Fruit fly (Drosophila melanogaster) ovary, adult (tissue): ENCODE results near the gene nAChRbeta3.

Source experiments
- CG17801 ChIP-seq: fragments of 200-800 bp; optimal IDR thresholded peaks from 2 replicates; lab custom pipeline; 2019; ENCODE audit warnings: missing biosample characterization, mild to moderate bottlenecking, missing genetic modification characterization, moderate library complexity; ENCODE audit not compliant: partially characterized antibody

Gene nAChRbeta3

DNA sequence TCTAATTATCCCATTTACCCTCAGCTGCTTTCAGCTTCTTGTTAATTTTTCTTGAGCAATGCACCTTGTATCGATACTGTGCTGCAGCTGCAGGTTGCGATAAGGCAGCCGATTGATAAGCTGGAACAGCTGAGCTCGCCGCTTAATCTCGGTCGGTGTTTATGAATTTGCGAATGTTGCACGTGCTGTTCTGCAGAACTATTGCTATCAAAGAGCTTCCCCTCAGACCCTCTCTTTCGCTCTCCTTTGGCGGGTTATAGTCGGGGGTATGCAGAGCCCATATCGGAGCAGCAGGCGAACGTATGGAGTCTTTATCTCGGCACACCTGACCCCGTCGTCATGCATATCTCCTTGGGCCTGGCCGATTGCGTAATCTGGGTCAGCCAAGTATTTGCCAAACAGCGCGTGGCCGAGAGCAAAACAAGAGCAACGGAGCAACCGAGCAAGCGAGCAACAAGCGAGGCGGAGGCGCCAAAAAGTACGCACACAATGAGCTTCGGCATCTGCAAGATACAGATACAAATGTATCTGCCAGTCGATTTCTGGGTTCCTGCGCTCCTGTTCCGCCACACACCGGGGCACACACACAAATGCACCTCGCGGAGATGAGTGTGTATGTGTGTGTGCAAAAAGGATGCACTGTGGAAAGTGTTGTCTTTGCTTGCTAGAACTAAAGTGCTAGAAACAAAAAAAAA lies 30.7 kb upstream of the nAChRbeta3 start:
- TF ChIP-seq CG17801 (GFP tag; lab: Kevin White, UChicago): no peak

DNA sequence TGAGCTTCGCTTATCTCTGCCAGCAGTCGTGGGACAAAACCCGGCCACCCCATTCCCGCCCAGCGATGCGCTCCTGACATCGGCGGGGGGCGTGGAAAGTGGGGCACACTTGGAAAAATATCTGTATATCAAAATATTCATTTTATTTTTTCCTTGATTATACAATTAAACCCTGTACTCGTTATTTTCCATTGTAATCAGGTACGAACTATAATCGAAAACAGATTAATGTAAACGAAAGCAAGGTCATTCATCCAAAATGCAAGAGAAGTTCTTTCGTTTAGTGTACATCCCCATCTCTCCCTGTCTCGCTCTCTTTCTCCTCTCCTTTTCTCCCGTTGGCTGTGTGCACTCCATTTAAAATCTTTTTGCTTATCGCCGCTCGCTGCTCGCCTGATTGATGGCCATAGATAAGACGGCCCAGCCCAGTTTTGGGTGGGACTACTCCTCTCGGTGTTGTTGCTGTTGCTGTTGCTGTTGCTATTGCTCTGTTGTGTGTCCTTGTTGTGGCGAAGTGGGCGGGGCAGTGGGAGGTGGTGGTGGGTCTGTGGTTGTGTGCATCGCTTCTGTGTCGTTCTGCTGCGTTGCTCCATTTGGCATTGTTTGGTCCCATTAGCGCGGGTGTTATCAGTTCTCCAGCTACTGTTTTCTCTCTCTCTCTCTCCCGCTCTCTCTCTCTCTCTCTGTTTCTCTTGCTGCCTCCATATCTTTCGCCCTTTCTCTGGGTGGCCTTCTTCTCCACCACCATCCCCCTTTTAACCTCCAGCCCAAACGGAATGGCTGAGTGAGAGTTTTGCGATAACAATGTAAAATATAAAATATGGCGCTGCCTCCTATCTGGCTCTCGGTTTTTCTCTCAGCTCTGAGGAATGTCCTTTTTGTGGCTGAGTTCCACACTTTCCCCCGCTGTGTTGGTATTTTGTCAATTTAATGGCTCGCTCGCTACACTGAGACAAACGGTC lies 28.6 kb upstream of the nAChRbeta3 start:
- no peak for TF ChIP-seq CG17801 (GFP tag; lab: Kevin White, UChicago)

- no peak for TF ChIP-seq CG17801 (GFP tag; lab: Kevin White, UChicago)
These were observed 26.9 kb upstream of the nAChRbeta3 start for dm6 chr2L:517911-518619.

DNA sequence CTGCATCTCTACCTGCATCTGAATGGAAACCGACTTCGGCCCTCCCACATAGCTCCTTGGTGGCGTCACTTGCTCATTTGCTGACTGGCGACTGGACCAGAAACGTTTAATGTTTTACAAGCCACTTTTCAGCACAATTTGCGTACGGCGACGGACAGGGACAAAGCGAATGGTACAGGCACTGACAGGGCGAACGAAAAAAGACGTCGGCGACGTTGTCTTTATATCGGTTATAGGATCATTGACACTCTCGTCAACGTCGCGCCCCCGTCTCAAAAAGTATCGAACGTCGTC lies 26.4 kb upstream of the nAChRbeta3 start:
- TF ChIP-seq CG17801 (GFP tag; lab: Kevin White, UChicago): no peak

DNA sequence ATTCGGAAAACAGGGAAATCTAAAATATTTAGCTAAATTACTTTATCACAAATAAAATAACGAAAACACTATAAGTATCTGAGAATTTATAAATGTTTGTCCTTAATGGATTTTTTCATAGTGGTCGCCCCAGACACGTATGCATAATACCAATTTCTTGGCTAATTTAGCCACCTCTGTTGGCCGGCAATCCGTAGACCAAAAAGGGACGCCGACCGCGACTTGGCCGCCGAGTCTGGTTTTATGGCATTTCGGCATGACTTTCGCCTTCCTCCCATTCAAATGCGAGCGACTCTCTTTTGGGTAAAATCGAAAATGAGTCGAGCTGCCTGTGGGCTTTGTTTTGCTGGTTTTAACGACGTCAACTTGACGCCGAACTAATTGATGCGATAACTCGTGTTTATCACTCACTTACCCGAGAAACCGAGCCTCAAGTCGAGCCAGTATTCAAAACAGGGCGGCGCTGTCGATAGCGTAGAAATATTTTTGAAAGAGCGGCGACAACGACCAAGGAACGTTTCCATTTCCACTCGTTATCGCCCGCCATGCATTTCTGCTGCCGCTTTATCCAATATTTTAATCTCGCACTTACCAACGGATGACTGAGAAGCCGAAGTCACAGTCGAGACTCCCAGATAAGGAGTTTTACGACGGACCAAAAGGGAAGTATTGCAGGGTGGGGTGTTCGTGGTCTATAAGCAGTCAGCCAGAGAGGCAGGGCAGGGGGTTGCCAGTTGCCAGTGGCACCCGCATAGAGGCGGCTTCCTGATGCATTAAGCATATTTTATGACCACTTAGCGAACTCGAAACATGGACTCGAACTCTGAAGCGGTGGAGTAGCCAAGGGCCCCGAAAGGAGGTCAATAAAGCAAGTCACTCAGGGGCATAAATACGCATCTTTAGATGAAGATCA lies 25.7 kb upstream of the nAChRbeta3 start:
- no peak for TF ChIP-seq CG17801 (GFP tag; lab: Kevin White, UChicago)

DNA sequence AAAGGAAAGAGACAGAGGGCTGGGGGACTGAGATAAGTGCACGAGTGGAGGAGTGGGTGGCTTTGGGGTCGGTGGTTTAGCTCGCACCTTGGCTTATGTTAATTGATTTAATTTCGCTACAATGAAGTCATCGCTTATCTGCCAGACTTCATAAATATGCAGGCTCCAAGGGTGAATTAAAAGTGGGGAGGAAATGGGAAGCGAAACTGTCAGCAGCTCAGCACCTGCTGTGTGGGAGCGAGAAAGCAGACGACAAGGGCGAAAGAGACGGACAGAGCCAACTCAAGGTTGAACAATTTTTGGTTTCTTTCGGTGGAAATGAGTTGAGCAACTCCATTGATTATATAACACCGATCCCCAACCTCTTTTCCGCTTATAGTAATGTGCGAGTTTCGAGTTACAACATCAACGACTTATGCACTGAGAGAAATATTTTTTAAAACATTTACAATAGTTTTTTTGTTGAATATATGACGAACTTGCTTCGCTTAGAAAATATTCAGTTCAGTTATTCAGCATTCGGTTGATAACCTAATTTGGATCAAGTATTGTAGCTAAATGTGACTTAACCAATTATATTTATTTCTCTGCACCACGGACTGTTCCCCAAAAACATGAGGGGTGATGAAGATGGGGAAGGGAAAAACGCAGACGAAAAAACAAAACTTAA lies 24.5 kb upstream of the nAChRbeta3 start:
- peak; percentile 62 for TF ChIP-seq CG17801 (GFP tag; lab: Kevin White, UChicago)

DNA sequence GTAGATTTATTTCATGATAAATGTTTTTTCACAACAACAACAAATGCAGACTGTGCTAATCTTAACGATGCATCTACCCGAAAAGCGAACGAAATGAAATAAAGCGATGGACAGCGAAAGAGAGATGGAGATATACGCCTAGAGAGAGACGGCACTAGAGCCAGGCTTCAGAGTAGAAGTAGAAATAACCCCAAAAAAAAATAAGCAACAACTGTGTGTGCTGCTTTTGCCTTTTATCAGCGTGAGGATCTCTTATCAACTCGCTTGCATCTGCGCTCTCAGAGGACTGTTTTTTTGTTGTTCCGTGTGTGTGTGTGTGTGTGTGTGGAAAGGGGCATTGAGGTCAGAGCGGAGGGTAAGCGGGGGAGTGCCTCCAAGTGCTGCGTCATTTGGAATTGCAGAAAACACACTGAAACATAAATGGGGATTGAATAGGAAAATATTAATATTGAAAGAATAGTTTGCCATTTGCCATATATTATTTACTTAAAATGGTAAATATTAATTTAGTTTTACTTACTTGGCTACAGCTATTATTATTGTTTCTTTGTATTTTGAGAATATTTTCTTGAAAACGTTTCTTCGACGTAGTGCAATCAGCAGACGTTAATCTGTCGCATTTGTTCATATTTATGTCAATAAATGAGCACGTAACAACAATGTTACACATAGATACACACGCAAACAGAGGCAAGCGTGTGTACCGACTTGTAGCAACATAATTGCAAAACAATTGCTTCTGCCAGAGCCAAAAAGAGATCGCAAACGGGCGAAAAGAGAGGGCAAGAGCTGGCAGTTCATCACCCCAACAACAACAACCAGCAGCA lies 23.7 kb upstream of the nAChRbeta3 start:
- TF ChIP-seq CG17801 (GFP tag; lab: Kevin White, UChicago): no peak

DNA sequence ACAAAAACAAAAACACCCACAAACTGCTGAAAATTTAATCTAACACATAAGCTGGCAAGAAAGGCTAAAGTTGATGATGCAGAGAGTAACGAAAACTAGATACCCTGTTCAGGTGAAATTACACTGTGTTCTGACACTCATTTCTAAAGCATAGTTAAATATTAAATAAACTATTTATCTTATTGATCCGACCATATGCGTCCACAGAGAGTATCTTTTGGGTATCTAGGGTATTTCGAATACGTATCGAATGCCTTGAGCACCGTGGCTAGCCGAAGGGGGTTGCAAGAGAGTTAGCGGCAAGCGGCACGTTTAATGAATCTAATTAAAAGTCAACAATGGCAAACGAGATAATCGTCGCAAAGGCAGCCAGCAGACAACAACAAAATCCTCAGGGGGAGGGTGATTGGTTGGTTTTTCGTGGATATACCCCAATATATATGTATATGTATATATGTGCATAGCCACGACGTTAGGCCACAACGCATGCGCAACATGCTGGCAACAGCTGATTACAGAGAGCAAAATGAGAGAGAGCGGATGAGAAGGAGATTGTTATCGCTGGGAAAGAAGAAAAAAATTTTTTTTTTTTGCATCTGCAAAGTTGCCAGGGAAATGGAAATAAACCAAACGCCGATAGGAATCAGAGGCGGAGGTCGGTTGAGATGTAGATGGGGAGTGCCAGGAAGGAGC lies 22.8 kb upstream of the nAChRbeta3 start:
- TF ChIP-seq CG17801 (GFP tag; lab: Kevin White, UChicago): no peak

DNA sequence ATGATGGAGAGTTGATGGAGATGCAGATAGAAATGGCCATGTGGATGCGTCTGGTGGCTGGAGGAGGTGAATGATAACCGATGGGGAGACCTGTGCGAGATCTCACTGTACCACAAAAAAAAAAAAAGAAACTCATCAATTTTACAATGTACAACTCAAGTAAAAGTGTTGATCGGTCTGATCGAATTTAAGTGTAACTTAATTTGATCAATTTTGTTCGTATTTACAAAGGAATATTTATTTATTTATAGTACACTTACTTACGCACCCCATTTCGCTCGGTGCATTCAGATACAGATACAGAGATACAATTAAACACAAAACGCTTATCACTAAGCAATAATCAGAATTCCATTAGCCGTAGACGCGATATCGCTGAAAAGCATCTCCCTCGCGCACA lies 22.2 kb upstream of the nAChRbeta3 start:
- TF ChIP-seq CG17801 (GFP tag; lab: Kevin White, UChicago): no peak

DNA sequence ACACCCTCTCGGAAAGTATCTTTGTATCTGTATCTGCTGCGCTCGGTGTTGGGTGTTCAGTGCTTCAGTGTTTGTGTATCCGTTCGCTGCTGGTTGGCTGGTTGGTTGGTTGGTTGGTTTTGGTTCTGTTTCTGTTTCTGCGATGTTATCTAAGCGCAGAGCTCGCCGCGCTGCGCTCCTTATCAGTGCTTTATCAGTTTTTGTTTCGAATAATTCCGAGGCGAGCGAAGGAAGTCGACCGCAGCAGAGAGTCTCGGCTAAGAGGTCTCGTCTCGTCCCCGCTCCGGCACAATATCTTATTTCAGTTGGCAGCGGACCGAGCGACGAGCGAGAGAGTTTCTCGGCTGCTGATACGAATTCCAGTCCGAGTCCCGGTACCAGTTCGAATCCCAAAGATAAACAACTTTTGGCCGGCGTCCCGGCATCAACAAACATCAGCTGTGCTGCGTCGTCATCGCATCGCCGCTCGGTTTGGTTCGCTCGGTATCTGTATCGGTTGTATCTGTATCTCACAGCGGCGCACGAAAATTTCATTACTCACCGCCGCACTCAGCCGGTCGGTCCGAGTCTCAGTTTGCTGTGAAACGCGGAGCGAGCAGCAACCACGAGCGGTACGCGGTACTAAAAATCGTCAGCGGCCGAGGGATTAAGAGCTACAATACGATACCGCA lies 21.6 kb upstream of the nAChRbeta3 start:
- TF ChIP-seq CG17801 (GFP tag; lab: Kevin White, UChicago): peak; percentile 36

DNA sequence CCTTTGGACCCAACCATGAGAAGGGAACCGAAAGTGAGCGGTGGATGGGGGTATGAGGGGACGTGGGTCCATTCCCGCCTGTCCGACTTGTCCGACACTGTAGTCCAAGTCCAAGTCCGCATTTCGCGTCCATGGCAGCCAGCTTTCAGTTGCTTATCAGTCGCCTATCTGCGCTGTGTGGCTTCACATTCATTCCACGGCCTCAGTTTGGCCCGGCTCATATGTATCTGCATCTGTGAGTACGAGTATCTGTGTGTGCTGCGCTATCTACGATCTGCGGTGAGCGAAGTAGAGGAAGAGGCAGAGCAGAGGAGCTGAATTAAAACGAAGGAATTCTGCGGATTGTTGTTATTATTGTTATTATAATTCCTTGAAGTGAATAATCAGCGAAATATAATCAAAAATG lies 20.4 kb upstream of the nAChRbeta3 start:
- no peak for TF ChIP-seq CG17801 (GFP tag; lab: Kevin White, UChicago)
